Fruit fly (Drosophila melanogaster) whole organism, embryonic: Measurements from ENCODE around the gene EMC5.
A peak's percentile ranks its signal among the peaks of the same experiment; 100 is the strongest.

ENCODE experiments used
- Aef1 ChIP-seq: fragments of 200-800 bp; sonication (Bioruptor generic); IDR thresholded peaks from 3 replicates; pipeline ENCODE4 v1.3.6; 2022; ENCODE audit warnings: missing biosample characterization, missing genetic modification characterization
- BEAF-32 ChIP-seq: fragments of 200-800 bp; sonication (Bioruptor generic); optimal IDR thresholded peaks from 3 replicates; lab custom pipeline; 2017; ENCODE audit warnings: missing biosample characterization, missing genetic modification characterization, mild to moderate bottlenecking, moderate library complexity, missing genetic modification reagents
- CG10209 ChIP-seq: fragments of 200-800 bp; sonication (Bioruptor generic); optimal IDR thresholded peaks from 3 replicates; lab custom pipeline; 2017; ENCODE audit warnings: missing biosample characterization, mild to moderate bottlenecking, missing genetic modification characterization, missing genetic modification reagents
- CG10366 ChIP-seq: fragments of 200-800 bp; sonication (Bioruptor generic); IDR thresholded peaks from 2 replicates; pipeline ENCODE4 v1.3.6; 2022; ENCODE audit warnings: missing biosample characterization, missing genetic modification characterization
- CG11085 ChIP-seq: fragments of 200-800 bp; sonication (Bioruptor generic); IDR thresholded peaks from 2 replicates; pipeline ENCODE4 v1.3.6; 2022; ENCODE audit warnings: missing biosample characterization, missing genetic modification characterization
- CG11456 ChIP-seq: fragments of 200-800 bp; sonication (Bioruptor generic); IDR thresholded peaks from 3 replicates; pipeline ENCODE4 v1.3.6; 2022; ENCODE audit warnings: missing biosample characterization, missing genetic modification characterization
- CG12104 ChIP-seq: fragments of 200-800 bp; sonication (Bioruptor generic); optimal IDR thresholded peaks from 3 replicates; lab custom pipeline; 2016; ENCODE audit warnings: missing biosample characterization, missing genetic modification characterization
- CG12659 ChIP-seq: fragments of 200-800 bp; sonication (Bioruptor generic); optimal IDR thresholded peaks from 3 replicates; lab custom pipeline; 2017; ENCODE audit warnings: mild to moderate bottlenecking, missing biosample characterization, missing genetic modification reagents, missing genetic modification characterization
- CG13296 ChIP-seq: fragments of 200-800 bp; sonication (Bioruptor generic); optimal IDR thresholded peaks from 3 replicates; lab custom pipeline; 2018; ENCODE audit warnings: missing biosample characterization, mild to moderate bottlenecking, missing genetic modification characterization
- CG13624 ChIP-seq: fragments of 200-800 bp; sonication (Bioruptor generic); optimal IDR thresholded peaks from 2 replicates; lab custom pipeline; 2016; ENCODE audit warnings: missing biosample characterization, missing genetic modification characterization
- CG14050 ChIP-seq: fragments of 200-800 bp; sonication (Bioruptor generic); IDR thresholded peaks from 3 replicates; pipeline ENCODE4 v1.3.6; 2022; ENCODE audit warnings: missing biosample characterization, missing genetic modification characterization
- CG14667 ChIP-seq: fragments of 200-800 bp; sonication (Bioruptor generic); IDR thresholded peaks from 2 replicates; pipeline ENCODE4 v1.3.6; 2022; ENCODE audit warnings: missing biosample characterization, missing genetic modification characterization
- CG15073 ChIP-seq: fragments of 200-800 bp; sonication (Bioruptor generic); optimal IDR thresholded peaks from 2 replicates; lab custom pipeline; 2016; ENCODE audit warnings: missing biosample characterization, missing genetic modification characterization
- CG1529 ChIP-seq: fragments of 200-800 bp; sonication (Bioruptor generic); optimal IDR thresholded peaks from 3 replicates; lab custom pipeline; 2018; ENCODE audit warnings: missing biosample characterization, missing genetic modification characterization
- CG1832 ChIP-seq: fragments of 200-800 bp; sonication (Bioruptor generic); optimal IDR thresholded peaks from 2 replicates; lab custom pipeline; 2017; ENCODE audit warnings: missing biosample characterization, mild to moderate bottlenecking, missing genetic modification characterization, inconsistent platforms
- CG32772 ChIP-seq: fragments of 200-800 bp; sonication (Bioruptor generic); IDR thresholded peaks from 2 replicates; pipeline ENCODE4 v1.3.6; 2022; ENCODE audit warnings: missing biosample characterization, missing genetic modification characterization
- CG34224 ChIP-seq: fragments of 200-800 bp; sonication (Bioruptor generic); IDR thresholded peaks from 3 replicates; pipeline ENCODE4 v1.3.6; 2022; ENCODE audit warnings: missing biosample characterization, missing genetic modification characterization; ENCODE audit not compliant: partially characterized antibody
- CG3838 ChIP-seq: fragments of 200-800 bp; sonication (Bioruptor generic); optimal IDR thresholded peaks from 3 replicates; lab custom pipeline; 2016; ENCODE audit warnings: missing biosample characterization, missing genetic modification characterization
- CG7271 ChIP-seq: fragments of 200-800 bp; sonication (Bioruptor generic); optimal IDR thresholded peaks from 2 replicates; lab custom pipeline; 2018; ENCODE audit warnings: missing biosample characterization, mild to moderate bottlenecking, missing genetic modification characterization, moderate library complexity
- CG9797 ChIP-seq: fragments of 200-800 bp; sonication (Bioruptor generic); optimal IDR thresholded peaks from 3 replicates; lab custom pipeline; 2018; ENCODE audit warnings: missing biosample characterization, mild to moderate bottlenecking, missing genetic modification characterization
- CG9932 ChIP-seq: fragments of 200-800 bp; sonication (Bioruptor generic); IDR thresholded peaks from 2 replicates; pipeline ENCODE4 v1.3.6; 2022; ENCODE audit warnings: missing biosample characterization, missing genetic modification characterization
- D19A ChIP-seq: fragments of 200-800 bp; optimal IDR thresholded peaks from 3 replicates; lab custom pipeline; 2019; ENCODE audit warnings: missing biosample characterization, mild to moderate bottlenecking, missing genetic modification characterization, moderate library complexity
- Dek ChIP-seq: fragments of 200-800 bp; sonication (Bioruptor generic); optimal IDR thresholded peaks from 3 replicates; lab custom pipeline; 2019; ENCODE audit warnings: missing biosample characterization, mild to moderate bottlenecking, missing genetic modification characterization, moderate library complexity
- Dll ChIP-seq: fragments of 200-800 bp; sonication (Bioruptor generic); IDR thresholded peaks from 4 replicates; pipeline ENCODE4 v1.3.6; 2022; ENCODE audit warnings: missing biosample characterization, missing genetic modification characterization; ENCODE audit not compliant: partially characterized antibody
- Doc3 ChIP-seq: fragments of 200-800 bp; sonication (Bioruptor generic); IDR thresholded peaks from 3 replicates; pipeline ENCODE4 v1.3.6; 2022; ENCODE audit warnings: missing biosample characterization, missing genetic modification characterization; ENCODE audit not compliant: partially characterized antibody
- ERR ChIP-seq: fragments of 200-800 bp; sonication (Bioruptor generic); optimal IDR thresholded peaks from 2 replicates; lab custom pipeline; 2016; ENCODE audit warnings: missing biosample characterization, missing genetic modification characterization
- Ets65A ChIP-seq: fragments of 200-800 bp; sonication (Bioruptor generic); peaks from one replicate; lab custom pipeline; 2016; ENCODE audit warnings: missing biosample characterization, missing genetic modification characterization
- Oli ChIP-seq: fragments of 200-800 bp; sonication (Bioruptor generic); optimal IDR thresholded peaks from 2 replicates; lab custom pipeline; 2018; ENCODE audit warnings: missing biosample characterization, mild to moderate bottlenecking, missing genetic modification characterization, moderate library complexity
- Side ChIP-seq: fragments of 200-800 bp; sonication (Bioruptor generic); optimal IDR thresholded peaks from 2 replicates; lab custom pipeline; 2016; ENCODE audit warnings: missing biosample characterization, missing genetic modification characterization
- Trl ChIP-seq, 3 experiments: fragments of >200 bp in 2 of 3; fragments of 200-800 bp in 1 of 3; sonication (Bioruptor generic) in 1 of 3; optimal IDR thresholded peaks; 2 replicates in 1 of 3; 3 replicates in 2 of 3; lab custom pipeline; 2016 to 2017; ENCODE audit warnings: missing biosample characterization in 1 of 3, missing genetic modification characterization in 1 of 3
- Usf ChIP-seq: fragments of 200-800 bp; sonication (Bioruptor generic); optimal IDR thresholded peaks from 2 replicates; lab custom pipeline; 2017; ENCODE audit warnings: missing genotype, missing biosample characterization, missing genetic modification characterization
- amos ChIP-seq: fragments of 200-800 bp; sonication (Bioruptor generic); IDR thresholded peaks from 2 replicates; pipeline ENCODE4 v1.3.6; 2022; ENCODE audit warnings: missing biosample characterization, missing genetic modification characterization; ENCODE audit not compliant: partially characterized antibody
- corto ChIP-seq: fragments of 200-800 bp; sonication (Bioruptor generic); optimal IDR thresholded peaks from 2 replicates; lab custom pipeline; 2016; ENCODE audit warnings: missing biosample characterization, mild to moderate bottlenecking, missing genetic modification characterization, moderate library complexity
- ewg ChIP-seq: fragments of 200-800 bp; sonication (Bioruptor generic); optimal IDR thresholded peaks from 3 replicates; lab custom pipeline; 2017; ENCODE audit warnings: mild to moderate bottlenecking, missing biosample characterization, missing genetic modification reagents, missing genetic modification characterization
- gfzf ChIP-seq: fragments of 200-800 bp; sonication (Bioruptor generic); optimal IDR thresholded peaks from 2 replicates; lab custom pipeline; 2016; ENCODE audit warnings: missing biosample characterization, mild to moderate bottlenecking, missing genetic modification characterization, moderate library complexity
- h ChIP-seq: fragments of >200 bp; optimal IDR thresholded peaks from 2 replicates; lab custom pipeline; 2017
- kay ChIP-seq: fragments of 200-800 bp; sonication (Bioruptor generic); optimal IDR thresholded peaks from 2 replicates; lab custom pipeline; 2016; ENCODE audit warnings: missing biosample characterization, missing genetic modification characterization
- org-1 ChIP-seq: fragments of 200-800 bp; sonication (Bioruptor generic); optimal IDR thresholded peaks from 2 replicates; lab custom pipeline; 2017; ENCODE audit warnings: missing biosample characterization, missing genetic modification characterization
- otp ChIP-seq: fragments of 200-800 bp; sonication (Bioruptor generic); IDR thresholded peaks from 3 replicates; pipeline ENCODE4, ENCODE4 v1.3.6; 2022; ENCODE audit warnings: missing biosample characterization, missing genetic modification characterization
- p53 ChIP-seq: fragments of 200-800 bp; sonication (Bioruptor generic); optimal IDR thresholded peaks from 2 replicates; lab custom pipeline; 2016; ENCODE audit warnings: missing biosample characterization, missing genetic modification characterization
- repo ChIP-seq: fragments of 200-800 bp; sonication (Bioruptor generic); optimal IDR thresholded peaks from 2 replicates; lab custom pipeline; 2016; ENCODE audit warnings: missing biosample characterization, missing genetic modification characterization
- sens ChIP-seq: fragments of 200-800 bp; sonication (Bioruptor generic); peaks from one replicate; lab custom pipeline; 2016; ENCODE audit warnings: missing biosample characterization, missing genetic modification characterization
- shn ChIP-seq: fragments of 200-800 bp; sonication (Bioruptor generic); optimal IDR thresholded peaks from 3 replicates; lab custom pipeline; 2016; ENCODE audit warnings: missing biosample characterization, missing genetic modification characterization
- slou ChIP-seq: fragments of 200-800 bp; sonication (Bioruptor generic); optimal IDR thresholded peaks from 3 replicates; lab custom pipeline; 2016; ENCODE audit warnings: missing biosample characterization, missing genetic modification characterization
- sug ChIP-seq: fragments of 200-800 bp; optimal IDR thresholded peaks from 2 replicates; lab custom pipeline; 2019; ENCODE audit warnings: missing biosample characterization, mild to moderate bottlenecking, missing genetic modification characterization, moderate library complexity
- tap ChIP-seq: fragments of 200-800 bp; optimal IDR thresholded peaks from 3 replicates; lab custom pipeline; 2019; ENCODE audit warnings: missing biosample characterization, mild to moderate bottlenecking, missing genetic modification characterization, moderate library complexity
- tll ChIP-seq, 2 experiments: fragments of 200-800 bp in 1 of 2; fragments of >200 bp in 1 of 2; sonication (Bioruptor generic) in 1 of 2; optimal IDR thresholded peaks; 2 replicates each; lab custom pipeline; 2017 to 2019; ENCODE audit warnings: missing biosample characterization in 2 of 2, missing genetic modification characterization in 2 of 2, mild to moderate bottlenecking in 1 of 2, moderate library complexity in 1 of 2
- vvl ChIP-seq: fragments of 200-800 bp; sonication (Bioruptor generic); IDR thresholded peaks from 2 replicates; pipeline ENCODE4 v1.3.6; 2022; ENCODE audit warnings: missing biosample characterization, missing genetic modification characterization
- wdn ChIP-seq: fragments of 200-800 bp; sonication (Bioruptor generic); IDR thresholded peaks from 2 replicates; pipeline ENCODE4 v1.3.6; 2022; ENCODE audit warnings: missing biosample characterization, missing genetic modification characterization

The EMC5 gene

dm6 chr2L:18946636-18947514 lies 40.6 kb upstream of the EMC5 start (continued):
- no peak for TF ChIP-seq Dll (GFP tag; lab: Robert Waterston, UW)
- no peak for TF ChIP-seq Trl (optimal IDR thresholded peaks at IDR 0.05; lab: Kevin White, UChicago)
- no peak for TF ChIP-seq Trl (GFP tag; optimal IDR thresholded peaks at IDR 0.05; lab: Kevin White, UChicago)
- TF ChIP-seq CG10366 (GFP tag; lab: Robert Waterston, UW): no peak
- no peak for TF ChIP-seq CG1529 (GFP tag; lab: Kevin White, UChicago)
- TF ChIP-seq vvl (GFP tag; lab: Robert Waterston, UW): no peak
- TF ChIP-seq CG7271: no peak
- TF ChIP-seq gfzf: no peak
- TF ChIP-seq BEAF-32 (GFP tag; lab: Kevin White, UChicago): no peak
- TF ChIP-seq Doc3 (GFP tag; lab: Robert Waterston, UW): no peak
- no peak for TF ChIP-seq ERR (GFP tag; lab: Kevin White, UChicago)
- TF ChIP-seq Oli: peak; percentile 29
- peak; percentile 51 for TF ChIP-seq h
- TF ChIP-seq repo (GFP tag; lab: Kevin White, UChicago): no peak
- no peak for TF ChIP-seq CG11456 (GFP tag; lab: Robert Waterston, UW)
- TF ChIP-seq p53 (GFP tag; lab: Kevin White, UChicago): no peak
- no peak for TF ChIP-seq Side (GFP tag; lab: Kevin White, UChicago)
- TF ChIP-seq CG14667 (GFP tag; lab: Robert Waterston, UW): no peak
- TF ChIP-seq ewg (GFP tag; lab: Kevin White, UChicago): no peak
- TF ChIP-seq D19A: peak; percentile 43
- no peak for TF ChIP-seq sens (GFP tag; lab: Kevin White, UChicago)
- TF ChIP-seq CG12659 (GFP tag; lab: Kevin White, UChicago): no peak
- no peak for TF ChIP-seq amos
- TF ChIP-seq sug (tag; lab: Kevin White, UChicago): no peak
- no peak for TF ChIP-seq slou (GFP tag; lab: Kevin White, UChicago)
- TF ChIP-seq CG3838 (GFP tag; lab: Kevin White, UChicago): no peak
- TF ChIP-seq CG1832 (GFP tag; lab: Kevin White, UChicago): no peak
- TF ChIP-seq CG32772 (GFP tag; lab: Robert Waterston, UW): no peak
- no peak for TF ChIP-seq Usf (GFP tag; lab: Kevin White, UChicago)
- TF ChIP-seq CG13296: no peak
- no peak for TF ChIP-seq wdn (GFP tag; lab: Robert Waterston, UW)
- TF ChIP-seq CG11085 (GFP tag; lab: Robert Waterston, UW): no peak
- peak; percentile 45 for TF ChIP-seq Ets65A (GFP tag; lab: Kevin White, UChicago)
- no peak for TF ChIP-seq org-1 (GFP tag; lab: Kevin White, UChicago)
- TF ChIP-seq tap: peak; percentile 37
- TF ChIP-seq CG9797 (GFP tag; lab: Kevin White, UChicago): no peak
- TF ChIP-seq CG34224 (GFP tag; lab: Robert Waterston, UW): no peak
- no peak for TF ChIP-seq CG13624 (GFP tag; lab: Kevin White, UChicago)
- TF ChIP-seq CG14050 (GFP tag; lab: Robert Waterston, UW): no peak
- no peak for TF ChIP-seq kay (GFP tag; lab: Kevin White, UChicago)
- TF ChIP-seq shn: no peak
- no peak for TF ChIP-seq Dek (tag; lab: Kevin White, UChicago)
- no peak for TF ChIP-seq CG9932
- TF ChIP-seq tll (GFP tag; optimal IDR thresholded peaks at IDR 0.05; lab: Kevin White, UChicago): no peak
- TF ChIP-seq otp (GFP tag; lab: Robert Waterston, UW): no peak
- peak; percentile 15 for TF ChIP-seq CG10209 (GFP tag; lab: Kevin White, UChicago)
- no peak for TF ChIP-seq CG12104
- 0 out of 3 replicates have a peak, but pooled peaks have one; percentile 12 for TF ChIP-seq Aef1 (GFP tag; lab: Robert Waterston, UW)
- peak; percentile 49 for TF ChIP-seq corto (GFP tag; lab: Kevin White, UChicago)
- TF ChIP-seq CG15073: no peak
